Fruit fly (Drosophila melanogaster) whole organism, embryonic: ENCODE results near the gene CG14195.

ENCODE experiments used
- Ada2b ChIP-seq: fragments of 200-800 bp; sonication (Bioruptor generic); IDR thresholded peaks from 2 replicates; pipeline ENCODE4 v1.3.6; 2022; ENCODE audit warnings: missing biosample characterization, missing genetic modification characterization
- CG10274 ChIP-seq: fragments of 200-800 bp; sonication (Bioruptor generic); optimal IDR thresholded peaks from 3 replicates; lab custom pipeline; 2017; ENCODE audit warnings: missing biosample characterization, mild to moderate bottlenecking, missing genetic modification characterization
- CG10979 ChIP-seq: fragments of 200-800 bp; sonication (Bioruptor generic); optimal IDR thresholded peaks from 2 replicates; lab custom pipeline; 2018; ENCODE audit warnings: missing biosample characterization, mild to moderate bottlenecking, missing genetic modification characterization, moderate library complexity
- CG11398 ChIP-seq: fragments of 200-800 bp; sonication (Bioruptor generic); optimal IDR thresholded peaks from 2 replicates; lab custom pipeline; 2016; ENCODE audit warnings: missing biosample characterization, missing genetic modification characterization
- CG11695 ChIP-seq: fragments of 200-800 bp; sonication (Bioruptor generic); IDR thresholded peaks from 3 replicates; pipeline ENCODE4 v1.3.6; 2022; ENCODE audit warnings: missing biosample characterization, missing genetic modification characterization
- CG12942 ChIP-seq: fragments of 200-800 bp; sonication (Bioruptor generic); optimal IDR thresholded peaks from 3 replicates; lab custom pipeline; 2016; ENCODE audit warnings: missing biosample characterization, missing genetic modification characterization
- CG13287 ChIP-seq: fragments of 200-800 bp; sonication (Bioruptor generic); IDR thresholded peaks from 2 replicates; pipeline ENCODE4 v1.3.6; 2022; ENCODE audit warnings: missing biosample characterization, missing genetic modification characterization; ENCODE audit not compliant: partially characterized antibody
- CG14710 ChIP-seq: fragments of 200-800 bp; sonication (Bioruptor generic); optimal IDR thresholded peaks from 3 replicates; lab custom pipeline; 2019; ENCODE audit warnings: missing biosample characterization, mild to moderate bottlenecking, missing genetic modification characterization, moderate library complexity
- CG1529 ChIP-seq: fragments of 200-800 bp; sonication (Bioruptor generic); optimal IDR thresholded peaks from 3 replicates; lab custom pipeline; 2018; ENCODE audit warnings: missing biosample characterization, missing genetic modification characterization
- CG15514 ChIP-seq: fragments of 200-800 bp; sonication (Bioruptor generic); optimal IDR thresholded peaks from 3 replicates; lab custom pipeline; 2017; ENCODE audit warnings: missing biosample characterization, missing genetic modification characterization, mild to moderate bottlenecking, moderate library complexity, missing genetic modification reagents
- CG2120 ChIP-seq: fragments of 200-800 bp; sonication (Bioruptor generic); optimal IDR thresholded peaks from 3 replicates; lab custom pipeline; 2016; ENCODE audit warnings: missing biosample characterization, missing genetic modification characterization
- CG30403 ChIP-seq: fragments of 200-800 bp; sonication (Bioruptor generic); optimal IDR thresholded peaks from 3 replicates; lab custom pipeline; 2016; ENCODE audit warnings: missing biosample characterization, missing genetic modification characterization
- CG3281 ChIP-seq: fragments of 200-800 bp; sonication (Bioruptor generic); optimal IDR thresholded peaks from 3 replicates; lab custom pipeline; 2017; ENCODE audit warnings: missing biosample characterization, mild to moderate bottlenecking, missing genetic modification characterization
- CG6654 ChIP-seq: fragments of 200-800 bp; sonication (Bioruptor generic); optimal IDR thresholded peaks from 2 replicates; lab custom pipeline; 2017; ENCODE audit warnings: missing biosample characterization, mild to moderate bottlenecking, missing genetic modification characterization
- CG6791 ChIP-seq: fragments of 200-800 bp; sonication (Bioruptor generic); IDR thresholded peaks from 3 replicates; pipeline ENCODE4 v1.3.6; 2022; ENCODE audit warnings: missing biosample characterization, missing genetic modification characterization; ENCODE audit not compliant: partially characterized antibody
- CG6854 ChIP-seq: fragments of 200-800 bp; sonication (Bioruptor generic); optimal IDR thresholded peaks from 3 replicates; lab custom pipeline; 2017; ENCODE audit warnings: missing biosample characterization, mild to moderate bottlenecking, missing genetic modification characterization
- CG8290 ChIP-seq, 3 experiments: fragments of 200-800 bp; sonication (Bioruptor generic); optimal IDR thresholded peaks; 2 replicates each; lab custom pipeline; 2016 to 2019; ENCODE audit warnings: missing biosample characterization in 3 of 3, missing genetic modification characterization in 3 of 3, mild to moderate bottlenecking in 2 of 3, moderate library complexity in 1 of 3
- CG8359 ChIP-seq: fragments of 200-800 bp; sonication (Bioruptor generic); optimal IDR thresholded peaks from 2 replicates; lab custom pipeline; 2017; ENCODE audit warnings: missing biosample characterization, mild to moderate bottlenecking, missing genetic modification characterization, borderline replicate concordance
- CG9932 ChIP-seq: fragments of 200-800 bp; sonication (Bioruptor generic); IDR thresholded peaks from 2 replicates; pipeline ENCODE4 v1.3.6; 2022; ENCODE audit warnings: missing biosample characterization, missing genetic modification characterization
- Dp ChIP-seq: fragments of 200-800 bp; sonication (Bioruptor generic); optimal IDR thresholded peaks from 2 replicates; lab custom pipeline; 2018; ENCODE audit warnings: missing biosample characterization, mild to moderate bottlenecking, missing genetic modification characterization, moderate library complexity
- Ets65A ChIP-seq: fragments of 200-800 bp; sonication (Bioruptor generic); peaks from one replicate; lab custom pipeline; 2016; ENCODE audit warnings: missing biosample characterization, missing genetic modification characterization
- Ets97D ChIP-seq: fragments of 200-800 bp; sonication (Bioruptor generic); optimal IDR thresholded peaks from 3 replicates; lab custom pipeline; 2016; ENCODE audit warnings: missing biosample characterization, missing genetic modification characterization
- Fer3 ChIP-seq: fragments of 200-800 bp; sonication (Bioruptor generic); optimal IDR thresholded peaks from 2 replicates; lab custom pipeline; 2018; ENCODE audit warnings: missing biosample characterization, mild to moderate bottlenecking, missing genetic modification characterization, moderate library complexity
- Gsc ChIP-seq: fragments of 200-800 bp; sonication (Bioruptor generic); IDR thresholded peaks from 2 replicates; pipeline ENCODE4 v1.3.6; 2022; ENCODE audit warnings: missing biosample characterization, missing genetic modification characterization
- HHEX ChIP-seq: fragments of 200-800 bp; sonication (Bioruptor generic); optimal IDR thresholded peaks from 3 replicates; lab custom pipeline; 2017; ENCODE audit warnings: missing biosample characterization, mild to moderate bottlenecking, missing genetic modification characterization, missing genetic modification reagents
- HLH3B ChIP-seq: fragments of 200-800 bp; sonication (Bioruptor generic); IDR thresholded peaks from 2 replicates; pipeline ENCODE4 v1.3.6; 2022; ENCODE audit warnings: missing biosample characterization, missing genetic modification characterization
- Hey ChIP-seq: fragments of 200-800 bp; sonication (Bioruptor generic); optimal IDR thresholded peaks from 3 replicates; lab custom pipeline; 2018; ENCODE audit warnings: missing biosample characterization, mild to moderate bottlenecking, missing genetic modification characterization
- MESR4 ChIP-seq: fragments of 200-800 bp; sonication (Bioruptor generic); optimal IDR thresholded peaks from 2 replicates; lab custom pipeline; 2018; ENCODE audit warnings: missing biosample characterization, mild to moderate bottlenecking, missing genetic modification characterization, moderate library complexity
- Meics ChIP-seq: fragments of 200-800 bp; sonication (Bioruptor generic); optimal IDR thresholded peaks from 2 replicates; lab custom pipeline; 2017; ENCODE audit warnings: missing biosample characterization, mild to moderate bottlenecking, missing genetic modification characterization
- Opbp ChIP-seq: fragments of 200-800 bp; sonication (Bioruptor generic); IDR thresholded peaks from 3 replicates; pipeline ENCODE4 v1.3.6; 2022; ENCODE audit warnings: missing biosample characterization, missing genetic modification characterization; ENCODE audit not compliant: partially characterized antibody
- Ptx1 ChIP-seq: fragments of 200-800 bp; sonication (Bioruptor generic); IDR thresholded peaks from 2 replicates; pipeline ENCODE4 v1.3.6; 2022; ENCODE audit warnings: missing biosample characterization, missing genetic modification characterization
- Side ChIP-seq: fragments of 200-800 bp; sonication (Bioruptor generic); optimal IDR thresholded peaks from 2 replicates; lab custom pipeline; 2016; ENCODE audit warnings: missing biosample characterization, missing genetic modification characterization
- ac ChIP-seq: fragments of 200-800 bp; sonication (Bioruptor generic); optimal IDR thresholded peaks from 3 replicates; lab custom pipeline; 2017; ENCODE audit warnings: missing biosample characterization, mild to moderate bottlenecking, missing genetic modification characterization
- az2 ChIP-seq: fragments of 200-800 bp; sonication (Bioruptor generic); optimal IDR thresholded peaks from 3 replicates; lab custom pipeline; 2016; ENCODE audit warnings: missing biosample characterization, missing genetic modification characterization
- bigmax ChIP-seq: fragments of 200-800 bp; sonication (Bioruptor generic); optimal IDR thresholded peaks from 2 replicates; lab custom pipeline; 2018; ENCODE audit warnings: missing biosample characterization, mild to moderate bottlenecking, missing genetic modification characterization
- chn ChIP-seq: fragments of 200-800 bp; sonication (Bioruptor generic); optimal IDR thresholded peaks from 2 replicates; lab custom pipeline; 2016; ENCODE audit warnings: missing biosample characterization, missing genetic modification characterization
- dan ChIP-seq: fragments of 200-800 bp; sonication (Bioruptor generic); IDR thresholded peaks from 2 replicates; pipeline ENCODE4 v1.3.6; 2022; ENCODE audit warnings: missing biosample characterization, missing genetic modification characterization
- dmrt11E ChIP-seq: fragments of 200-800 bp; sonication (Bioruptor generic); optimal IDR thresholded peaks from 3 replicates; lab custom pipeline; 2018; ENCODE audit warnings: missing biosample characterization, mild to moderate bottlenecking, missing genetic modification characterization, moderate library complexity
- dmrt99B ChIP-seq: fragments of 200-800 bp; sonication (Bioruptor generic); optimal IDR thresholded peaks from 2 replicates; lab custom pipeline; 2018; ENCODE audit warnings: missing biosample characterization, mild to moderate bottlenecking, missing genetic modification characterization, moderate library complexity
- fd96Cb ChIP-seq: fragments of 200-800 bp; sonication (Bioruptor generic); optimal IDR thresholded peaks from 2 replicates; lab custom pipeline; 2018; ENCODE audit warnings: missing biosample characterization, mild to moderate bottlenecking, missing genetic modification characterization, moderate library complexity
- jumu ChIP-seq: fragments of 200-800 bp; sonication (Bioruptor generic); optimal IDR thresholded peaks from 3 replicates; lab custom pipeline; 2016; ENCODE audit warnings: missing biosample characterization, missing genetic modification characterization
- lab ChIP-seq: fragments of 200-800 bp; sonication (Bioruptor generic); optimal IDR thresholded peaks from 3 replicates; lab custom pipeline; 2017; ENCODE audit warnings: missing biosample characterization, missing genetic modification characterization, mild to moderate bottlenecking, moderate library complexity, missing genetic modification reagents
- lbe ChIP-seq: fragments of 200-800 bp; sonication (Bioruptor generic); optimal IDR thresholded peaks from 2 replicates; lab custom pipeline; 2016; ENCODE audit warnings: missing biosample characterization, mild to moderate bottlenecking, missing genetic modification characterization
- pita ChIP-seq: fragments of 200-800 bp; sonication (Bioruptor generic); optimal IDR thresholded peaks from 2 replicates; lab custom pipeline; 2017; ENCODE audit warnings: missing biosample characterization, mild to moderate bottlenecking, missing genetic modification characterization
- row ChIP-seq: fragments of 200-800 bp; sonication (Bioruptor generic); IDR thresholded peaks from 3 replicates; pipeline ENCODE4 v1.3.6; 2022; ENCODE audit warnings: missing biosample characterization, missing genetic modification characterization
- sens ChIP-seq: fragments of 200-800 bp; sonication (Bioruptor generic); peaks from one replicate; lab custom pipeline; 2016; ENCODE audit warnings: missing biosample characterization, missing genetic modification characterization
- slou ChIP-seq: fragments of 200-800 bp; sonication (Bioruptor generic); optimal IDR thresholded peaks from 3 replicates; lab custom pipeline; 2016; ENCODE audit warnings: missing biosample characterization, missing genetic modification characterization
- sna ChIP-seq: fragments of 200-800 bp; sonication (Bioruptor generic); IDR thresholded peaks from 2 replicates; pipeline ENCODE4 v1.3.6; 2022; ENCODE audit warnings: missing biosample characterization, missing genetic modification characterization; ENCODE audit not compliant: partially characterized antibody
- stwl ChIP-seq: fragments of 200-800 bp; sonication (Bioruptor generic); optimal IDR thresholded peaks from 3 replicates; lab custom pipeline; 2018; ENCODE audit warnings: missing biosample characterization, mild to moderate bottlenecking, missing genetic modification characterization, moderate library complexity

The CG14195 gene

dm6 chrX:19248426-19249217 is 36.7 kb upstream of the CG14195 start, which contains the start of gene Hs3st-B (continued):
- TF ChIP-seq lbe (GFP tag; lab: Kevin White, UChicago) (no peak), ac (GFP tag; lab: Kevin White, UChicago) (no peak), Ada2b (no peak), Meics (GFP tag; lab: Kevin White, UChicago) (peak; percentile 50), row (0 out of 3 replicates have a peak, but pooled peaks have one; percentile 24), slou (GFP tag; lab: Kevin White, UChicago) (no peak), dan (no peak), az2 (GFP tag; lab: Kevin White, UChicago) (no peak), CG6654 (no peak), stwl (tag; lab: Kevin White, UChicago) (no peak), jumu (GFP tag; lab: Kevin White, UChicago) (no peak), Ets65A (GFP tag; lab: Kevin White, UChicago) (peak; percentile 87), CG6854 (peak; percentile 12), HLH3B (no peak), fd96Cb (tag; lab: Kevin White, UChicago) (no peak), lab (GFP tag; lab: Kevin White, UChicago) (no peak), CG9932 (no peak), Fer3 (tag; lab: Kevin White, UChicago) (no peak), CG10274 (GFP tag; lab: Kevin White, UChicago) (no peak), bigmax (GFP tag; lab: Kevin White, UChicago) (no peak), Opbp (GFP tag; lab: Robert Waterston, UW) (no peak), sna (no peak), CG14710 (no peak), Ets97D (GFP tag; lab: Kevin White, UChicago) (no peak), CG3281 (GFP tag; lab: Kevin White, UChicago) (no peak), CG30403 (GFP tag; lab: Kevin White, UChicago) (peak; percentile 29), CG11695 (GFP tag; lab: Robert Waterston, UW) (0 out of 3 replicates have a peak, but pooled peaks have one; percentile 40), dmrt11E (tag; lab: Kevin White, UChicago) (no peak), Dp (no peak), HHEX (GFP tag; lab: Kevin White, UChicago) (peak; percentile 32), Gsc (GFP tag; lab: Robert Waterston, UW) (no peak), CG11398 (GFP tag; lab: Kevin White, UChicago) (no peak), pita (GFP tag; lab: Kevin White, UChicago) (no peak), MESR4 (GFP tag; lab: Kevin White, UChicago) (no peak), CG15514 (GFP tag; lab: Kevin White, UChicago) (peak; percentile 2), CG13287 (no peak), Hey (tag; lab: Kevin White, UChicago) (no peak), Side (GFP tag; lab: Kevin White, UChicago) (no peak), CG8359 (GFP tag; lab: Kevin White, UChicago) (no peak), Ptx1 (GFP tag; lab: Robert Waterston, UW) (0 out of 2 replicates have a peak, but pooled peaks have one; percentile 13), CG6791 (GFP tag; lab: Robert Waterston, UW) (no peak), CG12942 (no peak), chn (GFP tag; lab: Kevin White, UChicago) (no peak), CG8290 (GFP tag; optimal IDR thresholded peaks at IDR 0.05; lab: Kevin White, UChicago) (no peak), CG8290 (tag; optimal IDR thresholded peaks at IDR 0.05; lab: Kevin White, UChicago) (peak in 1 of 2 experiments; percentile 46), CG10979 (tag; lab: Kevin White, UChicago) (no peak), CG1529 (no peak), dmrt99B (tag; lab: Kevin White, UChicago) (no peak), sens (GFP tag; lab: Kevin White, UChicago) (peak; percentile 69), CG2120 (GFP tag; lab: Kevin White, UChicago) (peak; percentile 32)
